Fruit fly (Drosophila melanogaster) whole organism: ENCODE results near the gene Sgt1.

Source experiments
- CG8478 ChIP-seq: fragments of >200 bp; optimal IDR thresholded peaks from 2 replicates; lab custom pipeline; 2018; ENCODE audit warnings: inconsistent platforms
- pan ChIP-seq: fragments of >200 bp; optimal IDR thresholded peaks from 2 replicates; lab custom pipeline; 2017

dm6 chr3R:8272573-8273165 lies 32.4 kb downstream of the Sgt1 start:
- TF ChIP-seq CG8478 (lab: Kevin White, UChicago) (no peak), pan (lab: Kevin White, UChicago) (no peak)
